Worm (Caenorhabditis elegans): ENCODE results near the gene B0507.6.

DNA sequence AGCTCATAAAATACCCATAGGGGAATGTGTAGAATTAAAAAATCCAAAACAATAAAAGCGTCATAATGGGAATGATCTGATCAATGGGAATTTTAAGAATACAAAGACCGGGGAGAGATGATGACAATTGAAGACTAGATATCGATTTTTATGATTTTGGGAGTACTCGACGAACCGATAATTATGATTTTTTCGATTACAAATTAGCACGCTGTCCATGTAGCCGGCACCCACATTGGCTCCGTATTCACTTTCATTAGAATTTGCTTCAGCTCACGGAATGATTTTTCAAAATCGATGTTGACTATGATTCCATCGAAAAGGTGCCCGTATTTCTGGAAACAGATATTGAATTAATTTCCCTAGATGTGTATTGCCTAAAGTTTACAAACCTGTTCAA is 46.9 kb downstream of the B0507.6 start:
- no peak for TF ChIP-seq fos-1 (tag; optimal IDR thresholded peaks at IDR 0.05)
- TF ChIP-seq R02D3.7 (tag; optimal IDR thresholded peaks at IDR 0.05) = no peak
- TF ChIP-seq nhr-11 (tag; optimal IDR thresholded peaks at IDR 0.05) = no peak
- no peak for TF ChIP-seq mdl-1 (tag; optimal IDR thresholded peaks at IDR 0.05)
- TF ChIP-seq nhr-77 (tag; optimal IDR thresholded peaks at IDR 0.05) = no peak
- TF ChIP-seq ama-1 (optimal IDR thresholded peaks at IDR 0.05) = no peak
- TF ChIP-seq unc-62 (GFP tag; optimal IDR thresholded peaks at IDR 0.05) = no peak
- no peak for TF ChIP-seq ztf-11 (tag; optimal IDR thresholded peaks at IDR 0.05)

Data from whole organism, L2 larva.